Fruit fly (Drosophila melanogaster) whole organism, prepupa: ENCODE results near the gene HP4.

ENCODE experiments used
- CG10669 ChIP-seq: fragments of 200-800 bp; sonication (Bioruptor generic); optimal IDR thresholded peaks from 3 replicates; lab custom pipeline; 2018; ENCODE audit warnings: missing biosample characterization, mild to moderate bottlenecking, missing genetic modification characterization, moderate library complexity
- CG11762 ChIP-seq: fragments of 200-800 bp; sonication (Bioruptor generic); optimal IDR thresholded peaks from 3 replicates; lab custom pipeline; 2016; ENCODE audit warnings: missing biosample characterization, missing genetic modification characterization; ENCODE audit not compliant: insufficient read depth
- CG34406 ChIP-seq: fragments of 200-800 bp; sonication (Bioruptor generic); optimal IDR thresholded peaks from 3 replicates; lab custom pipeline; 2016; ENCODE audit warnings: missing biosample characterization, missing genetic modification characterization
- lz ChIP-seq: fragments of 200-800 bp; sonication (Bioruptor generic); optimal IDR thresholded peaks from 3 replicates; lab custom pipeline; 2016; ENCODE audit warnings: missing biosample characterization, missing genetic modification characterization
- pdm3 ChIP-seq: fragments of 200-800 bp; sonication (Bioruptor generic); optimal IDR thresholded peaks from 3 replicates; lab custom pipeline; 2016; ENCODE audit warnings: missing biosample characterization, missing genetic modification characterization
- spab ChIP-seq: fragments of 200-800 bp; sonication (Bioruptor generic); optimal IDR thresholded peaks from 2 replicates; lab custom pipeline; 2017; ENCODE audit warnings: missing biosample characterization, mild to moderate bottlenecking, missing genetic modification characterization, missing genetic modification reagents

DNA sequence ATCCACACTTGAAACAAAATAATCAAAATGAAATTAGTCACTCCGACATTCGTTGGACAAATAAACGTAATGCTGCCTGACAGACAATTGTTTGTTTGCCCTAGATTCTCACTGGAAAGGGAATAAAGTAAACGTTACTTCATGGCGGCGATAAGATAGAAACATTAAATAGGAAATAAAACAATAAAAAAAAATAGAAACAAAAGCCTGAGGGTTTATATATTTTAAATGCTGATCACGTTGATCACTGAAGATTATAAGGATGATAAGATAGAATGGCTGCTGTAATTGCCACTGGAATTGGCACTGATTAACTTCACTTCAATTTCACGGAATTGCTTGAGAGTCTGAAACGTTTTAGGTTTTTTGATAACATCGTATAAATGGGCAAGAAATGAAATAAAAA, 42.7 kb upstream of the HP4 start:
- TF ChIP-seq CG11762 (GFP tag; lab: Kevin White, UChicago) (no peak), CG34406 (no peak), spab (GFP tag; lab: Kevin White, UChicago) (no peak), pdm3 (GFP tag; lab: Kevin White, UChicago) (no peak), CG10669 (GFP tag; lab: Kevin White, UChicago) (no peak), lz (no peak)
